Fruit fly (Drosophila melanogaster) whole organism, larva: Measurements from ENCODE around the gene CG10674.

Source experiments
- noc ChIP-seq: fragments of 200-800 bp; sonication (Bioruptor generic); optimal IDR thresholded peaks from 3 replicates; lab custom pipeline; 2019; ENCODE audit warnings: missing biosample characterization, mild to moderate bottlenecking, missing genetic modification characterization, moderate library complexity

CG10674 gene

DNA sequence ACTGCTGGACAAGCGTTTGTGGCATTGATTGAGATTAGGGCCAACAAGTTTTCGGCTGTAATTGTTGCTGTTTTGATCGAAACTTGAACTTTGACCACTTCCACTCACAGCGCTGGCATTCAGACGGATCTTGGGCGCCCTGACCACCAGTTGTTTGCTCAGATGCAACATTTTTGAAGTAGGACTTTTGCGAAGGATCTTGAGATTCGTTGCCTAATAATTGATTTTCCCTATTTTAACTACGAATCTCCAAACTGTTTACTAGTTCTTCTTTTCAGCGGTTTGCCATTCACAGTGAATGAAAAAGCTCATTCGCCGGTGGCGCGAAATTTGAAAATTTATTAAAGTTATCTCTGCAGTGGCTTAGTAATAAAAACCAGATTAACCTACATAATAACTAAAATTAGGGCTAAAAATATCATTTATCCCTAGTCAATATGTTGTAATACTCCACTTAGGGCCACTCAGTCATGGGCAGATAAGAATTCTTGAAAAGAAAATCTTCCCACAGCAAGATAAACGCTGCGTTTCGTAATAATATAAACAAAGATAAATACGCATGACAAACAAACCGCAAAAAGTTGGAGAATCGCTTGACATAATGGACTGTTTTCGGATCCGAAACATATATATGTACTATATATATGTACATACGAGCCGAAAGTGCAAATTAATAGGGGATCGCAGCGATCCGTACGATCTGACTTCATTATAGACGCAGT is 5.4 kb upstream of the CG10674 start, which contains the start of the genes Dhrs4 and Gdap1:
TSS of gene Dhrs4 (minus strand) at position 267 of the 722 bp plus-strand sequence.
TSS of gene Gdap1 (plus strand) at position 574 of the 722 bp plus-strand sequence.
- no peak for TF ChIP-seq noc (tag; lab: Kevin White, UChicago)

DNA sequence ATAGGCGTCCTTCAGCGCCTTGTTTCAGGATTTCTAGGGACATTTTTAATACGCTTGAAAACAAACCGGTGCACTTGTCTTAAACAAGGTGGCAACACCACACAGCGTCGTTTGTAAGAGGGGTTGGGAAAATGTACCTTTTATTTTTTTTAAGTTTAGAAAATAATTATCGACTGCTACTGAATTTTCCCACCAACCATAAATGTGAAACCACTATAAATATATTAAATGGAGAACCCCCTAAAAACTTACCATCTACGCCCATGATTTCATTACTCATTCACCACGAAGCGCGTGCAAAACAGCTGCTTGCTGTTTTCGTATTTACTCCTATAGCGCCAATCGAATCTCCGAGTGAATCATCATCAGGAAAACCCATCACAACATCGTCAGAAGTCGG is 3.2 kb upstream of the CG10674 start, which contains the start of the genes Tcs5 and CHMP2B:
TSS of gene Tcs5 (minus strand) at position 84 of the 400 bp plus-strand sequence.
TSS of gene CHMP2B (plus strand) at position 308 of the 400 bp plus-strand sequence.
- peak; percentile 99 for TF ChIP-seq noc (tag; lab: Kevin White, UChicago)

DNA sequence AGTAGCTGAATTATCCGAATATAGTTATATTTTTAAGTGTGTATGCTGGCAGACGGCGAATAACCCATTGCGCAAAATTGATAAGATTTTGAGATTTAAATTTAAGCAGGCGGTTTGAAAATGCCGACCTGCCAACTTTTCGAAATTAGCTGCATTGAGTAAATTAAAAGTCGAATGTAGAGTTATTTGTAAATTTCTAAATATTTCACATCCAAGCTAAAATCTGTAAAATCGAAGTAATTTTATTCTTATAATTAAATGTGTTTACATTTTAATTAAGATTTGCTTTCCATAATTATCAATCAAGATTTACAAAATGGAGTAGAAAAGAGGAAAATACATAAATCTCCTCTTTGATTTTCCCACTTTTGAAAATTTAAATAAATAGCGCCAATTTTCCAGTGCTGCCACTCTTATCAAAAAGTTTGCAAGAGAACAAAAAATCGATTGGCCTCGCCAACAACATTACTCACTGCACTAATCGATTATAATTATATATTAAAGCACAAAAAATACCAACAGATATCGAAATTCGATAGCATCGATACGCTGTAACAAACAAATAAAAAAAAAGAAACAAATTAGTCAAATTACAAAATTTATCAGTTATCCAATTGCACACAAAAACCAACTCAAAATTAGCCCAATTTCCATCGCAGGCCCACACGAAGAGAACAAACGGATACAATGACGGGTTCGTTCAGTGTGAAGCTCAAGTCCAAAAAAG is 2.2 kb downstream of the CG10674 start, which contains the start of gene Yod1:
TSS of gene Yod1 (plus strand) at position 168 of the 727 bp plus-strand sequence.
- TF ChIP-seq noc (tag; lab: Kevin White, UChicago), result no peak

DNA sequence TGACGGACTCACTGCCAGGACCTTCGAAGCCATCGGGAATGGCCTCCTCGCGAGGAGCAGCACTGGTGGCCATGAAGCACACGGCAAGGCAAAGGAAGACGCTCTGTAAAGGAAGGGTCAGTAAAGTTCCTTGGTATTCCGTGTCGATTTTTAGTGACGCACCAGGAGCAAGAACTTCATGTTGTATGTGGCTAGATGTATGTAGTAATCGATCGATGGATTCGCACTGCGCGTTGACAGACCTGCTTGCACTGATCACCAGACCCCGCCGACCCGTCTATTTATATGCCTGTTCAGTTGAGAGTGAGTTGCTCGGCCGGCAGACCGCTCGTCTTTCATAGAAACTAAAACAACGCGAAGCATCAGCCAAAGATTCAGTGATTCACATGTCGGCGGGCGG is 3.1 kb downstream of the CG10674 start, which contains the start of gene CG15213:
TSS of gene CG15213 (minus strand) at position 255 of the 400 bp plus-strand sequence.
- no peak for TF ChIP-seq noc (tag; lab: Kevin White, UChicago)

DNA sequence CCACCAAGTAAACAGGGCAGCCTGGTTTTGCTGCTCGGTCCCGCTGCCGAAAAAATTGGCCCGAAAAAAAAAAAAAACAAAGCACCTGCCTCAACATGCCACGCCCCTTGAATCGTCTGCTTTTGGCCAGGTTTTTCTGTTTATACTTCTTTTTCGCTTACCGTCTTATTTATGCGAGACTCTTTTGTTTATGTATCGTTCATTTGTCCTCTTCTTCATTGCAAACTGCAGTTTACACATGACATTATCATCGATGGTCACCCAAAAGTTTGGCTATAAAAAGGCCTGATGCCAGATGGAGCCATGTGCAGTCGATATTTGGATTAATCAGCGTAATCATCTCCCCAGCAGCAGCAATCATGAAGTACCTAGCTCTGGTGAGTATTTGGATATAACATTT is 4.8 kb downstream of the CG10674 start, which contains the start of gene CG15212:
TSS of gene CG15212 (plus strand) at position 301 of the 400 bp plus-strand sequence.
- TF ChIP-seq noc (tag; lab: Kevin White, UChicago), result no peak

DNA sequence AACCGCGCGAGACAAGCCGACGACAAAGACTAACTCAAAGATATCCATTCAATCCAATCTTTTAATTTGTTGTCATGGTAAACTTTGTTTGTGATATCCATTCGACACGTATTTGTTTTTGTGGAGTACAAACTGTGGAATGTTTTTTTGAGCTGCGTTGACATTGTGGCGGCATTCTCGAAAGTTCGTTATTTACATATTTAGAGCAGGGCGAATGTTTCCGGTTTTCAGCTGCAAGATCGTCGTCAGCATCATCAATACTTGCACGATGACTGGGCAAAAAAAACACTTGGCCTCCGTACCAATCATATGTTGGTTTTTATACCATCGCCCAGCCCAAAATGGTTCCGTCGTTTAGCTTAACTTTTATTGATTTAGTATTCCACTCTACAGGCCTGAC is 5.6 kb downstream of the CG10674 start:
- TF ChIP-seq noc (tag; lab: Kevin White, UChicago), result no peak

DNA sequence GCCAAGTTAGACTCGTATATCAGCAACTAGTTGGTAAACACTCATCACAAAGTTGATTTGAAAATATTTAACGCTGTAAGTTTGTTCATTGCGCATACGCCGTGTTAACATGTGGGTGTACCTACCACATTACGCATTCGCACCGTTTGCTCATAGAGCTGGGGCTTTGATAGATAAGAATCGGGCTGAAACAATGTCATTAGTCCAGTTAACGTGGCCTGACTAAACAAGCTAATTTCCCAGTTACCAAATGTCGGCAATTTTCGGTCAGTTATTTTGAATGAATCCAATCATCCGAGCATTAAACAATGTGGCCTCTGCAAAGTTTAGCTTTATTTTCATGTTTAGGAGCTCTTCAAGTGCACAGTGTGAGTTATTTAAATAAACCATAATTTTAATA is 6.9 kb downstream of the CG10674 start, which contains the start of gene CG4597:
TSS of gene CG4597 (plus strand) at position 301 of the 400 bp plus-strand sequence.
- TF ChIP-seq noc (tag; lab: Kevin White, UChicago), result no peak

DNA sequence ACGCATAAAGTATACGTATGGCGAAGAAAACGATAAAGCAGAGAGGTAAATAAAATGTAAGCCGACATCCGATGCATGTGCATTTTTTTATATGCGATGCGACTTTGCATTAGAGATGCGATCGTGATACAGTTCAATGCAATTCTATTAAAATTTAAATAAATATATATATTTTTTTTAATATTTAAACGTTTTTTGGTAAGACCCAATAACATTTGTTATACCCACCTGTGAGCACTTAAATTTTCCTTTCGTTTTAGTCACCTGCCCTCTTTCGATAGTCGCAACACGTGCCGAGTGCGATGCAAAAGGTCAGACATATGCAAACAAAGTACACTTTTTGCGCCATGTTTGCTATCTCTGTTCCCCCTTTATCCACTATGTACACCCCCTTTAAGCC is 7.9 kb downstream of the CG10674 start:
- TF ChIP-seq noc (tag; lab: Kevin White, UChicago), result no peak

DNA sequence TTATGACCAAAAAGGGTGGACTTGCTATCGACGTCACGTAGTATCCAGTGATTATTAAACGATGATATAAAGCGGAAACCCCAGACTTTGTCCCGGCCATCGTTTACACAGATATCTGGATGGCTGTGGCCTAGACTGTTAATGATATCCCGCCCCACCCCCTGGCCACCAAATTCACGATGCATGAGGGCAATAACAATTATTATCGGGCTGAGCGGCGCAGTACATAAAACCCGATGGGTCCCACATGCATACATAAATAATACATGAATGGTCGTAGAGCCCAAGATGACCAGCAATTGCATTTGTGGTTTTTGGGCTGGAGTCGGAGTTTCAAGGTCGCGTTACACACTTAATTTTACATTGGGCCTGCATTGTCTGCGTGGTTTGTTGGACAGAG is 8.5 kb downstream of the CG10674 start:
- TF ChIP-seq noc (tag; lab: Kevin White, UChicago), result no peak

DNA sequence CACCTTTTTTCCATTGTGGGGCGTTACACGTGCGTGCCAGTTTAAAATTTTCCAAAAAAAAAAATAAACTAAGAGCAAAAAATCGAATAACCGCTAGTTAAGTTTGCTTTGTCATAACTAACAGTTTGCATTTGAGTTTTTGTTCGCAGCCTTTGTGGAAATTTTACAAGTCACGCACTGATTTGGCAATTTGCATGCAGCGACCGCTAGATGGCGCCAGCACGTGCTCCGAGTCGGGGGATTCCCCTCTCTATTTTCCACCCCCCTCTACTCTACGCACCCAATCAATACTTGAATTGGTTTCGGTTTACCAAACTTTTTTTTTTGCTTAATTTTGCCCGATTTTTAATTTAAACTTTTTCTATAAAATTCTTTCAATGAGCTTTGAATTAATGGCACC is 10.9 kb downstream of the CG10674 start:
- no peak for TF ChIP-seq noc (tag; lab: Kevin White, UChicago)

DNA sequence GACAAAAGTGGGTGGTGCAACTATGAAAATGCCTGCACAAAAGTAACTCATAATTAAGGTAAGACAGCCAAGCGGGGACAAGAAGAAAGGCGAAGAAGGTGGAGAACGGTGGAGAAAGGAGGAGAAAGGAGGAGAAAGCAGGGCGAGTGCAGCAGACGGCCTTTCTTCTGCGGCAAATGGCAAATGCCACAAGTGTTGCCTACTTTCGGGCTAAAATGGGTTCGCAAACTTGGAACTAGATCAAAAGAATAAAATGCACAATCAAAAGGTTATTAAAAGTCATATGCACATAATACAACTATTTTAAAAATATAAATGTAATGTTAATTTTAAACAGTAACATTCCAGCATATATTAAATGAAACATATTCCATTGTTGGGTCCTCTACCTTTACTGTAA is 34.0 kb downstream of the CG10674 start:
- no peak for TF ChIP-seq noc (tag; lab: Kevin White, UChicago)

DNA sequence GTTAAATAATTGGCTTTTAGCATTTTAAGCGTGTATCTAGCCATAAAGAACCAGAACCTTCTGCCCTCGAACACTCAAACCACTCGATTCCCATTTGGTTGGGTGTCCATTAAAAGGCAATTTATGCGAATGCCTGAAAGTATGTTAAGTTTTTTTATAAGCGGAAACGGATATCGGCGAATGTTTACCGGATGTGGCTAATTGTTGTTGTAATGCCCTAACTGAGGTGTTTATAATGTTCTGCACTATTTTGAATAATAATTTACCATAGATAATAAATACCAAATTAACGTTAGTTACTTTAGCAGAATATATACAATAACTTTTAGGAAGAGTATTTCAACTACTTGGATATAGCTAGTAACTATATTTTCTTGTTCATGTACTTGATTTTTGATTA is 39.4 kb downstream of the CG10674 start:
- TF ChIP-seq noc (tag; lab: Kevin White, UChicago), result no peak
